Fruit fly (Drosophila melanogaster): ENCODE data around the gene CG3164.

CG3164 gene

DNA sequence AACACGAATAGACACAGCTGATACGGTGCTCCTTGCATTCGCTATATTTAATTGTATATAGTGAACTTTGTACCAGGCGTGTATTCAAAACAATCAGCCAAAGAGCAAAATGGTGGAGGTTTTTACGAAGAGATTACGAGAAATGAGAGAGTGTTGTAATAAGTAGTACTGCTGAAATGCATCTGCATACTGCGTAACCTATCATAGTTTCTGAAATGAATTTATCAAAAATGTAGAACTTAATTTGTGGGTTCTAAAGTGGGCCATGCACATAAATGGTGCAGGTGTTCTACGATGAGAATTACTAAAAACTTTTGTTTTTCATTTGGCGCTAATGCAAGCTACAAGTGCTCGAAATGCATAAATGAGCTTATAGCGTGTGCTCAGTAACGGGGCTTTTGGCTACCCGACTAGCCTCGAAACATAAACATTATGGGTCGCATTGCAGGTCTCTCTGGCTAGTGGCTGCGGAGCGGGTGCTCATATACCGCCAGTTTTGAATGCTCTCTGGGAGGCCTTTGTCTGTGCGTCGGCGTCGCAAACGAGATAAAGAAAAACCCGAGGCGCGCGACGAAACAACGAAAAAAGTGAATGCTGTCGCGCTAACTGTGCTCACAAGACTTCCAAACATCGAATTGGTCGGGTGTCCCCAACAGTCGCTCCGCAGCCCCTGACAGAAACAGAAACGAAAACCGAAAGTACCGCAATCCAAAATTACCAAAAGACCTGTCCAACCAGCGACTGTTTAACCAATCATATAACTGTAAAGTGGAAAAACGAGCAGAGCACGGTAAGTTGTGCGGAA lies 1.1 kb upstream of the CG3164 start, which contains the start of gene Gs1 (continued):
- TF ChIP-seq zfh1 (GFP tag; IDR thresholded peaks at IDR 0.05) (0 out of 3 replicates have a peak, but pooled peaks have one; percentile 12), hth (optimal IDR thresholded peaks at IDR 0.05) (no peak), ap (GFP tag; IDR thresholded peaks at IDR 0.05) (no peak), Lpt (GFP tag; optimal IDR thresholded peaks at IDR 0.05) (no peak), CG5180 (GFP tag; optimal IDR thresholded peaks at IDR 0.05) (peak; percentile 10), CG11560 (tag; IDR thresholded peaks at IDR 0.05) (no peak), MTF-1 (GFP tag; optimal IDR thresholded peaks at IDR 0.05; ENCODE audit: borderline replicate concordance) (peak; percentile 37), h (optimal IDR thresholded peaks at IDR 0.05) (no peak), CG3847 (GFP tag; IDR thresholded peaks at IDR 0.05) (no peak), CG9437 (GFP tag; optimal IDR thresholded peaks at IDR 0.05) (no peak), HLHmδ (GFP tag; optimal IDR thresholded peaks at IDR 0.05) (peak; percentile 30), CG6175 (GFP tag; IDR thresholded peaks at IDR 0.05) (peak; percentile 96), CG16813 (GFP tag; IDR thresholded peaks at IDR 0.05; ENCODE audit: partially characterized antibody) (no peak), HHEX (GFP tag; optimal IDR thresholded peaks at IDR 0.05) (peak; percentile 34), E2f1 (GFP tag; IDR thresholded peaks at IDR 0.05) (no peak), fd64A (GFP tag; optimal IDR thresholded peaks at IDR 0.05) (no peak), usp (GFP tag; optimal IDR thresholded peaks at IDR 0.05) (no peak), CG12155 (GFP tag; optimal IDR thresholded peaks at IDR 0.05) (no peak), phol (tag; optimal IDR thresholded peaks at IDR 0.05) (no peak), jigr1 (GFP tag; IDR thresholded peaks at IDR 0.05) (no peak), CG34224 (GFP tag; IDR thresholded peaks at IDR 0.05; ENCODE audit: partially characterized antibody) (peak; percentile 68; the same call in 2 of the 3 replicates), HmgZ (tag; optimal IDR thresholded peaks at IDR 0.05) (peak; percentile 81), CG15073 (GFP tag; optimal IDR thresholded peaks at IDR 0.05) (no peak), ase (GFP tag; IDR thresholded peaks at IDR 0.05) (no peak), lilli (GFP tag; optimal IDR thresholded peaks at IDR 0.05) (peak; percentile 14), Doc2 (GFP tag; IDR thresholded peaks at IDR 0.05) (no peak), Gug (GFP tag; IDR thresholded peaks at IDR 0.05) (no peak), CG31365 (tag; optimal IDR thresholded peaks at IDR 0.05) (peak; percentile 30), CG4360 (GFP tag; IDR thresholded peaks at IDR 0.05) (no peak), Fer1 (GFP tag; optimal IDR thresholded peaks at IDR 0.05) (peak; percentile 81), CG10462 (GFP tag; optimal IDR thresholded peaks at IDR 0.05) (no peak), CG9727 (GFP tag; optimal IDR thresholded peaks at IDR 0.05) (no peak), ind (GFP tag; optimal IDR thresholded peaks at IDR 0.05) (no peak), Sin3A (optimal IDR thresholded peaks at IDR 0.05) (no peak), exex (tag; optimal IDR thresholded peaks at IDR 0.05) (peak; percentile 22), Nf-YB (GFP tag; optimal IDR thresholded peaks at IDR 0.05) (peak; percentile 65), CG12942 (GFP tag; optimal IDR thresholded peaks at IDR 0.05) (no peak), Stat92E (GFP tag; optimal IDR thresholded peaks at IDR 0.05) (peak in 1 of 3 experiments; percentile 48), z (GFP tag; IDR thresholded peaks at IDR 0.05) (no peak), ash1 (GFP tag; optimal IDR thresholded peaks at IDR 0.05) (no peak), zen (tag; optimal IDR thresholded peaks at IDR 0.05) (no peak), gem (tag; optimal IDR thresholded peaks at IDR 0.05) (no peak), Optix (GFP tag; IDR thresholded peaks at IDR 0.05) (no peak), CTCF (GFP tag; optimal IDR thresholded peaks at IDR 0.05) (peak; percentile 41), CG31224 (GFP tag; IDR thresholded peaks at IDR 0.05) (no peak), gcm2 (GFP tag; optimal IDR thresholded peaks at IDR 0.05) (no peak), Hr39 (optimal IDR thresholded peaks at IDR 0.05) (no peak), br (optimal IDR thresholded peaks at IDR 0.05) (no peak), Med (GFP tag) (peak; percentile 90), CG8089 (GFP tag; optimal IDR thresholded peaks at IDR 0.05) (no peak), CG11456 (GFP tag; IDR thresholded peaks at IDR 0.05) (no peak), CG8388 (GFP tag; optimal IDR thresholded peaks at IDR 0.05) (no peak)

Measured in whole organism, embryonic.